Worm (Caenorhabditis elegans) whole organism, early embryonic: ENCODE results near the gene nspc-17.

Experiments
- ets-7 ChIP-seq: sonication (generic microtip); optimal IDR thresholded peaks from 2 replicates; lab custom pipeline; 2016; ENCODE audit warnings: missing genotype, missing genetic modification characterization, missing compliant biosample characterization
- tbx-11 ChIP-seq: fragments of 200-800 bp; sonication (Bioruptor generic); IDR thresholded peaks from 2 replicates; pipeline ENCODE4 v1.3.6; 2022; ENCODE audit warnings: missing genetic modification characterization, missing compliant biosample characterization

DNA sequence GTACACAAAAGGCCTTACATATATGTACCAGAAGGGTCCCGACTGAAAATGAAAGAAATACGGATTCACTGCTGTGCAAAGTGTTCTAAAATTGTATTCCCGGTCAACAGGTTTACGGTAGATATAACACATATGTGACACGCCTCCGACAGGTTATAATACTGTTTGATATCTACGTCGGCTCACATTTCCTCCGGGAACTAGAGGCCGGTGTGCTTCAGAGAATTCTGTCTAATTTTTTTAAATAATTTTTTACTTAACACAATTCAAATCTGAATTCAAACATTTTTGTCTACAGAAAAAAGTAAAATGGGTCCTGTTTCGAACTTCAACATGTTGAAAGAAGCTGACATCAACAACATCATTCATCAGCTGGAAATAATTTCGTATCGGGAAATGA lies 18.2 kb upstream of the nspc-17 start, which contains the start of gene T24C2.3:
- TF ChIP-seq ets-7 (tag; lab: Kevin White, UChicago) = no peak
- no peak for TF ChIP-seq tbx-11 (GFP tag; lab: Robert Waterston, UW)
